Fruit fly (Drosophila melanogaster) whole organism, embryonic: ENCODE results near the gene Mal-B2.

ENCODE experiments used
- Abd-B ChIP-seq: fragments of 200-800 bp; sonication (Bioruptor generic); optimal IDR thresholded peaks from 2 replicates; lab custom pipeline; 2018; ENCODE audit warnings: missing biosample characterization, mild to moderate bottlenecking, missing genetic modification characterization, moderate library complexity
- B-H2 ChIP-seq: fragments of 200-800 bp; sonication (Bioruptor generic); optimal IDR thresholded peaks from 2 replicates; lab custom pipeline; 2018; ENCODE audit warnings: missing biosample characterization, mild to moderate bottlenecking, missing genetic modification characterization
- CG10366 ChIP-seq: fragments of 200-800 bp; sonication (Bioruptor generic); IDR thresholded peaks from 2 replicates; pipeline ENCODE4 v1.3.6; 2022; ENCODE audit warnings: missing biosample characterization, missing genetic modification characterization
- CG10543 ChIP-seq: fragments of 200-800 bp; sonication (Bioruptor generic); optimal IDR thresholded peaks from 3 replicates; lab custom pipeline; 2017; ENCODE audit warnings: missing biosample characterization, mild to moderate bottlenecking, missing genetic modification characterization, moderate library complexity
- CG10654 ChIP-seq: fragments of 200-800 bp; sonication (Bioruptor generic); optimal IDR thresholded peaks from 2 replicates; lab custom pipeline; 2016; ENCODE audit warnings: missing biosample characterization, missing genetic modification characterization
- CG15696 ChIP-seq: fragments of 200-800 bp; sonication (Bioruptor generic); optimal IDR thresholded peaks from 2 replicates; lab custom pipeline; 2019; ENCODE audit warnings: missing biosample characterization, mild to moderate bottlenecking, missing genetic modification characterization, moderate library complexity
- CG1647 ChIP-seq: fragments of 200-800 bp; sonication (Bioruptor generic); optimal IDR thresholded peaks from 3 replicates; lab custom pipeline; 2016; ENCODE audit warnings: missing biosample characterization, missing genetic modification characterization
- CG1792 ChIP-seq: fragments of 200-800 bp; sonication (Bioruptor generic); optimal IDR thresholded peaks from 2 replicates; lab custom pipeline; 2016; ENCODE audit warnings: missing biosample characterization, missing genetic modification characterization
- CG1832 ChIP-seq: fragments of 200-800 bp; sonication (Bioruptor generic); optimal IDR thresholded peaks from 2 replicates; lab custom pipeline; 2017; ENCODE audit warnings: missing biosample characterization, mild to moderate bottlenecking, missing genetic modification characterization, inconsistent platforms
- CG2120 ChIP-seq: fragments of 200-800 bp; sonication (Bioruptor generic); optimal IDR thresholded peaks from 3 replicates; lab custom pipeline; 2016; ENCODE audit warnings: missing biosample characterization, missing genetic modification characterization
- CG2678 ChIP-seq: fragments of 200-800 bp; sonication (Bioruptor generic); optimal IDR thresholded peaks from 3 replicates; lab custom pipeline; 2019; ENCODE audit warnings: missing biosample characterization, mild to moderate bottlenecking, missing genetic modification characterization, moderate library complexity
- CG2889 ChIP-seq: fragments of 200-800 bp; sonication (Bioruptor generic); IDR thresholded peaks from 3 replicates; pipeline ENCODE4 v1.3.6; 2022; ENCODE audit warnings: missing biosample characterization, missing genetic modification characterization
- CG31224 ChIP-seq: fragments of 200-800 bp; sonication (Bioruptor generic); IDR thresholded peaks from 2 replicates; pipeline ENCODE4 v1.3.6; 2022; ENCODE audit warnings: missing biosample characterization, missing genetic modification characterization
- CG31441 ChIP-seq: fragments of 200-800 bp; sonication (Bioruptor generic); IDR thresholded peaks from 2 replicates; pipeline ENCODE4 v1.3.6; 2022; ENCODE audit warnings: missing biosample characterization, missing genetic modification characterization
- CG32532 ChIP-seq: fragments of 200-800 bp; sonication (Bioruptor generic); IDR thresholded peaks from 2 replicates; pipeline ENCODE4 v1.3.6; 2022; ENCODE audit warnings: missing biosample characterization, missing genetic modification characterization
- CG33557 ChIP-seq: fragments of 200-800 bp; sonication (Bioruptor generic); optimal IDR thresholded peaks from 2 replicates; lab custom pipeline; 2019; ENCODE audit warnings: missing biosample characterization, mild to moderate bottlenecking, missing genetic modification characterization, moderate library complexity
- CG4820 ChIP-seq: fragments of 200-800 bp; sonication (Bioruptor generic); optimal IDR thresholded peaks from 3 replicates; lab custom pipeline; 2016; ENCODE audit warnings: missing biosample characterization, missing genetic modification characterization
- CG6254 ChIP-seq: fragments of 200-800 bp; sonication (Bioruptor generic); optimal IDR thresholded peaks from 3 replicates; lab custom pipeline; 2017; ENCODE audit warnings: mild to moderate bottlenecking, missing biosample characterization, missing genetic modification reagents, missing genetic modification characterization
- CG6689 ChIP-seq: fragments of 200-800 bp; sonication (Bioruptor generic); IDR thresholded peaks from 2 replicates; pipeline ENCODE4 v1.3.6; 2022; ENCODE audit warnings: missing biosample characterization, missing genetic modification characterization
- CG9609 ChIP-seq: fragments of 200-800 bp; sonication (Bioruptor generic); optimal IDR thresholded peaks from 3 replicates; lab custom pipeline; 2016; ENCODE audit warnings: missing biosample characterization, missing genetic modification characterization
- D19A ChIP-seq: fragments of 200-800 bp; optimal IDR thresholded peaks from 3 replicates; lab custom pipeline; 2019; ENCODE audit warnings: missing biosample characterization, mild to moderate bottlenecking, missing genetic modification characterization, moderate library complexity
- Dad ChIP-seq: fragments of 200-800 bp; sonication (Bioruptor generic); optimal IDR thresholded peaks from 3 replicates; lab custom pipeline; 2016; ENCODE audit warnings: missing biosample characterization, missing genetic modification characterization
- Deaf1 ChIP-seq: fragments of 200-800 bp; optimal IDR thresholded peaks from 3 replicates; lab custom pipeline; 2019; ENCODE audit warnings: missing biosample characterization, mild to moderate bottlenecking, missing genetic modification characterization, moderate library complexity
- Drgx ChIP-seq: fragments of 200-800 bp; sonication (Bioruptor generic); IDR thresholded peaks from 2 replicates; pipeline ENCODE4 v1.3.6; 2022; ENCODE audit warnings: missing biosample characterization, missing genetic modification characterization
- E2f1 ChIP-seq: fragments of 200-800 bp; sonication (Bioruptor generic); IDR thresholded peaks from 2 replicates; pipeline ENCODE4 v1.3.6; 2022; ENCODE audit warnings: missing biosample characterization, missing genetic modification characterization
- Fer2 ChIP-seq: fragments of 200-800 bp; sonication (Bioruptor generic); optimal IDR thresholded peaks from 2 replicates; lab custom pipeline; 2018; ENCODE audit warnings: missing biosample characterization, mild to moderate bottlenecking, missing genetic modification characterization, moderate library complexity
- H15 ChIP-seq: fragments of 200-800 bp; sonication (Bioruptor generic); IDR thresholded peaks from 3 replicates; pipeline ENCODE4 v1.3.6; 2022; ENCODE audit warnings: missing biosample characterization, missing genetic modification characterization
- Mad ChIP-seq: fragments of 200-800 bp; sonication (Bioruptor generic); optimal IDR thresholded peaks from 2 replicates; lab custom pipeline; 2016; ENCODE audit warnings: missing biosample characterization, missing genetic modification characterization
- Nf-YC ChIP-seq: fragments of 200-800 bp; optimal IDR thresholded peaks from 3 replicates; lab custom pipeline; 2019; ENCODE audit warnings: missing biosample characterization, mild to moderate bottlenecking, missing genetic modification characterization, moderate library complexity
- Pdp1 ChIP-seq, 2 experiments: fragments of 200-800 bp; sonication (Bioruptor generic); optimal IDR thresholded peaks; 3 replicates each; lab custom pipeline; 2016; ENCODE audit warnings: missing biosample characterization in 2 of 2, missing genetic modification characterization in 2 of 2, mild to moderate bottlenecking in 1 of 2, moderate library complexity in 1 of 2
- Sry-δ ChIP-seq: fragments of 200-800 bp; sonication (Bioruptor generic); optimal IDR thresholded peaks from 2 replicates; lab custom pipeline; 2016; ENCODE audit warnings: missing biosample characterization, missing genetic modification characterization
- Ssrp ChIP-seq: fragments of 200-800 bp; sonication (Bioruptor generic); optimal IDR thresholded peaks from 2 replicates; lab custom pipeline; 2018; ENCODE audit warnings: missing biosample characterization, mild to moderate bottlenecking, missing genetic modification characterization, moderate library complexity
- Usf ChIP-seq: fragments of 200-800 bp; sonication (Bioruptor generic); optimal IDR thresholded peaks from 2 replicates; lab custom pipeline; 2017; ENCODE audit warnings: missing genotype, missing biosample characterization, missing genetic modification characterization
- abd-A ChIP-seq: fragments of 200-800 bp; sonication (Bioruptor generic); optimal IDR thresholded peaks from 3 replicates; lab custom pipeline; 2019; ENCODE audit warnings: missing biosample characterization, mild to moderate bottlenecking, missing genetic modification characterization, moderate library complexity
- ap ChIP-seq: fragments of 200-800 bp; sonication (Bioruptor generic); IDR thresholded peaks from 2 replicates; pipeline ENCODE4 v1.3.6; 2022; ENCODE audit warnings: missing biosample characterization, missing genetic modification characterization
- ase ChIP-seq: fragments of 200-800 bp; sonication (Bioruptor generic); IDR thresholded peaks from 3 replicates; pipeline ENCODE4 v1.3.6; 2022; ENCODE audit warnings: missing biosample characterization, missing genetic modification characterization
- bcd ChIP-seq: fragments of 200-800 bp; sonication (Bioruptor generic); optimal IDR thresholded peaks from 2 replicates; lab custom pipeline; 2017; ENCODE audit warnings: missing biosample characterization, mild to moderate bottlenecking, missing genetic modification characterization
- emc ChIP-seq: fragments of 200-800 bp; sonication (Bioruptor generic); optimal IDR thresholded peaks from 2 replicates; lab custom pipeline; 2016; ENCODE audit warnings: missing biosample characterization, missing genetic modification characterization
- fd3F ChIP-seq: fragments of 200-800 bp; sonication (Bioruptor generic); optimal IDR thresholded peaks from 2 replicates; lab custom pipeline; 2018; ENCODE audit warnings: missing biosample characterization, mild to moderate bottlenecking, missing genetic modification characterization, moderate library complexity
- fd96Cb ChIP-seq: fragments of 200-800 bp; sonication (Bioruptor generic); optimal IDR thresholded peaks from 2 replicates; lab custom pipeline; 2018; ENCODE audit warnings: missing biosample characterization, mild to moderate bottlenecking, missing genetic modification characterization, moderate library complexity
- h ChIP-seq: fragments of >200 bp; optimal IDR thresholded peaks from 2 replicates; lab custom pipeline; 2017
- insv ChIP-seq, 2 experiments: fragments of 200-800 bp; sonication (Bioruptor generic); optimal IDR thresholded peaks; 3 replicates each; lab custom pipeline; 2016 to 2018; ENCODE audit warnings: missing biosample characterization in 2 of 2, missing genetic modification characterization in 2 of 2
- klu ChIP-seq: fragments of 200-800 bp; sonication (Bioruptor generic); IDR thresholded peaks from 2 replicates; pipeline ENCODE4 v1.3.6; 2022; ENCODE audit warnings: missing biosample characterization, missing genetic modification characterization
- maf-S ChIP-seq: fragments of 200-800 bp; sonication (Bioruptor generic); optimal IDR thresholded peaks from 2 replicates; lab custom pipeline; 2016; ENCODE audit warnings: missing biosample characterization, missing genetic modification characterization
- psq ChIP-seq: fragments of 200-800 bp; sonication (Bioruptor generic); optimal IDR thresholded peaks from 2 replicates; lab custom pipeline; 2017; ENCODE audit warnings: missing biosample characterization, missing genetic modification characterization
- sens ChIP-seq: fragments of 200-800 bp; sonication (Bioruptor generic); peaks from one replicate; lab custom pipeline; 2016; ENCODE audit warnings: missing biosample characterization, missing genetic modification characterization
- slbo ChIP-seq: fragments of 200-800 bp; sonication (Bioruptor generic); IDR thresholded peaks from 2 replicates; pipeline ENCODE4 v1.3.6; 2022; ENCODE audit warnings: missing biosample characterization, missing genetic modification characterization
- slou ChIP-seq: fragments of 200-800 bp; sonication (Bioruptor generic); optimal IDR thresholded peaks from 3 replicates; lab custom pipeline; 2016; ENCODE audit warnings: missing biosample characterization, missing genetic modification characterization
- trh ChIP-seq: fragments of 200-800 bp; sonication (Bioruptor generic); optimal IDR thresholded peaks from 2 replicates; lab custom pipeline; 2016; ENCODE audit warnings: missing biosample characterization, missing genetic modification characterization
- wdn ChIP-seq: fragments of 200-800 bp; sonication (Bioruptor generic); IDR thresholded peaks from 2 replicates; pipeline ENCODE4 v1.3.6; 2022; ENCODE audit warnings: missing biosample characterization, missing genetic modification characterization
- zf30C ChIP-seq: fragments of 200-800 bp; sonication (Bioruptor generic); optimal IDR thresholded peaks from 3 replicates; lab custom pipeline; 2018; ENCODE audit warnings: missing biosample characterization, mild to moderate bottlenecking, missing genetic modification characterization
- zfh2 ChIP-seq: fragments of 200-800 bp; sonication (Bioruptor generic); optimal IDR thresholded peaks from 2 replicates; lab custom pipeline; 2016; ENCODE audit warnings: missing biosample characterization, missing genetic modification characterization

Gene Mal-B2

DNA sequence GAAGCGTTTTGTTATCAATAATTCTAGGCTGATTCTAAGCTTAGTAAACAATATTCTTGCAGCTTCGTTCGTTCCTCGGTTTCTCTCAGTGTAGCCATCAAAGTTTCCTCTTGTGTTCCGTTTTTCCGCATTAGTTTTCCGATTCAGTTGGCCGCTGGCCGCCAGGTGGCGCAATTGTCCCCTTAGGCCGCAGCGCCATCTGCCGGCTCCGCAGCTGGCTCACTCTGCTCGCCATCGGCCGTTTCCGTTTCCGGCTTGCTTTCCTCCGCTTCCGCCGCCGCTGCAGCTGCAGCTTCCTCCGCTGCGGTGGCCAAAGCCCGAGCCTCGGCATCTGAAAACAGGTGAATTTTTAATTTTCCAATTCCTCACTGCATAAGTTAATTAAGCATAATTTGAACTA, 33.4 kb upstream of the Mal-B2 start (continued):
- TF ChIP-seq Mad (peak; percentile 95), h (lab: Kevin White, UChicago) (peak; percentile 52), maf-S (GFP tag; lab: Kevin White, UChicago) (peak; percentile 83), CG31441 (GFP tag; lab: Robert Waterston, UW) (peak; percentile 96), insv (GFP tag; optimal IDR thresholded peaks at IDR 0.05; lab: Kevin White, UChicago) (peak in 1 of 2 experiments; percentile 83), E2f1 (peak; percentile 85), CG10543 (GFP tag; lab: Kevin White, UChicago) (peak; percentile 93), zfh2 (no peak), CG1832 (peak; percentile 32), Abd-B (GFP tag; lab: Kevin White, UChicago) (peak; percentile 60), klu (GFP tag; lab: Robert Waterston, UW) (peak; percentile 42; the same call in 1 of the 2 replicates), CG6254 (peak; percentile 96), wdn (peak; percentile 68), slbo (GFP tag; lab: Robert Waterston, UW) (peak; percentile 82), Fer2 (tag; lab: Kevin White, UChicago) (peak; percentile 77), abd-A (tag; lab: Kevin White, UChicago) (peak; percentile 35), Sry-δ (GFP tag; lab: Kevin White, UChicago) (peak; percentile 64), CG1647 (peak; percentile 85), CG9609 (GFP tag; lab: Kevin White, UChicago) (peak; percentile 93), Deaf1 (tag; lab: Kevin White, UChicago) (peak; percentile 60), D19A (peak; percentile 77), CG32532 (GFP tag; lab: Robert Waterston, UW) (peak; percentile 90), Dad (GFP tag; lab: Kevin White, UChicago) (peak; percentile 93), slou (GFP tag; lab: Kevin White, UChicago) (peak; percentile 91), CG1792 (GFP tag; lab: Kevin White, UChicago) (peak; percentile 91), Usf (GFP tag; lab: Kevin White, UChicago) (peak; percentile 87), CG4820 (GFP tag; lab: Kevin White, UChicago) (peak; percentile 92), trh (GFP tag; lab: Kevin White, UChicago) (peak; percentile 88), bcd (GFP tag; lab: Kevin White, UChicago) (peak; percentile 97), CG6689 (peak; percentile 88), Pdp1 (GFP tag; optimal IDR thresholded peaks at IDR 0.05; lab: Kevin White, UChicago) (peak; percentile 89 to 90), emc (GFP tag; lab: Kevin White, UChicago) (peak; percentile 92), CG2889 (GFP tag; lab: Robert Waterston, UW) (peak; percentile 74), zf30C (GFP tag; lab: Kevin White, UChicago) (peak; percentile 67), Ssrp (tag; lab: Kevin White, UChicago) (peak; percentile 81), psq (GFP tag; lab: Kevin White, UChicago) (peak; percentile 74), CG15696 (peak; percentile 86), CG10654 (GFP tag; lab: Kevin White, UChicago) (peak; percentile 96), ap (GFP tag; lab: Robert Waterston, UW) (peak; percentile 91), Drgx (GFP tag; lab: Robert Waterston, UW) (peak; percentile 31; the same call in 1 of the 2 replicates), CG2120 (GFP tag; lab: Kevin White, UChicago) (peak; percentile 43), ase (GFP tag; lab: Robert Waterston, UW) (peak; percentile 92), fd96Cb (tag; lab: Kevin White, UChicago) (peak; percentile 84), H15 (GFP tag; lab: Robert Waterston, UW) (peak; percentile 94), sens (peak; percentile 99), Nf-YC (tag; lab: Kevin White, UChicago) (peak; percentile 72), CG33557 (GFP tag; lab: Kevin White, UChicago) (peak; percentile 96), CG10366 (GFP tag; lab: Robert Waterston, UW) (peak; percentile 85), fd3F (GFP tag; lab: Kevin White, UChicago) (peak; percentile 74), CG31224 (GFP tag; lab: Robert Waterston, UW) (peak; percentile 68), CG2678 (peak; percentile 81), B-H2 (GFP tag; lab: Kevin White, UChicago) (peak; percentile 80)
